Worm (Caenorhabditis elegans) whole organism, early embryonic: ENCODE results near the gene sru-21.

Experiments used
- B0310.2 ChIP-seq: sonication (generic microtip); optimal IDR thresholded peaks from 2 replicates; lab custom pipeline; 2016; ENCODE audit warnings: mild to moderate bottlenecking, missing genetic modification characterization, missing compliant biosample characterization
- ceh-13 ChIP-seq: fragments of 200-800 bp; sonication (Bioruptor generic); optimal IDR thresholded peaks from 2 replicates; lab custom pipeline; 2018; ENCODE audit warnings: mild to moderate bottlenecking, missing genetic modification characterization, missing compliant biosample characterization
- ceh-36 ChIP-seq: sonication (generic microtip); optimal IDR thresholded peaks from 2 replicates; lab custom pipeline; 2016; ENCODE audit warnings: missing genetic modification characterization, inconsistent platforms, missing compliant biosample characterization
- hnd-1 ChIP-seq: sonication (generic microtip); optimal IDR thresholded peaks from 2 replicates; lab custom pipeline; 2016; ENCODE audit warnings: missing genetic modification characterization, missing compliant biosample characterization

The sru-21 gene

ce11 chrIV:13679495-13679894 is 52.9 kb downstream of the sru-21 start:
- TF ChIP-seq ceh-36: no peak
- no peak for TF ChIP-seq hnd-1
- no peak for TF ChIP-seq ceh-13
- TF ChIP-seq B0310.2 (tag; lab: Kevin White, UChicago): no peak
